Fruit fly (Drosophila melanogaster) whole organism, wandering third instar larva: ENCODE results near the gene CG3808.

Experiments
- Abd-B ChIP-seq: fragments of >200 bp; optimal IDR thresholded peaks from 2 replicates; lab custom pipeline; 2017; ENCODE audit warnings: missing biosample characterization, missing genetic modification characterization
- CG32264 ChIP-seq: fragments of 200-800 bp; sonication (Bioruptor generic); optimal IDR thresholded peaks from 2 replicates; lab custom pipeline; 2016; ENCODE audit warnings: missing biosample characterization, missing genetic modification characterization
- CrebA ChIP-seq: fragments of 200-800 bp; sonication (Bioruptor generic); optimal IDR thresholded peaks from 2 replicates; lab custom pipeline; 2016; ENCODE audit warnings: missing biosample characterization, mild to moderate bottlenecking, missing genetic modification characterization, borderline replicate concordance
- Dfd ChIP-seq: fragments of >200 bp; optimal IDR thresholded peaks from 2 replicates; lab custom pipeline; 2017; ENCODE audit warnings: missing biosample characterization, missing genetic modification characterization
- GATAd ChIP-seq: sonication (Bioruptor generic); optimal IDR thresholded peaks from 2 replicates; lab custom pipeline; 2016; ENCODE audit warnings: missing biosample characterization, missing genetic modification characterization
- Hnf4 ChIP-seq: fragments of 200-800 bp; sonication (Bioruptor generic); optimal IDR thresholded peaks from 2 replicates; lab custom pipeline; 2016; ENCODE audit warnings: missing biosample characterization, mild to moderate bottlenecking, missing genetic modification characterization
- Hr83 ChIP-seq: fragments of 200-300 bp; sonication (Bioruptor generic); optimal IDR thresholded peaks from 2 replicates; lab custom pipeline; 2016; ENCODE audit warnings: missing biosample characterization, mild to moderate bottlenecking, missing genetic modification characterization, moderate library complexity; ENCODE audit not compliant: poor library complexity, severe bottlenecking
- Mio ChIP-seq: sonication (Bioruptor generic); optimal IDR thresholded peaks from 2 replicates; lab custom pipeline; 2016; ENCODE audit warnings: missing biosample characterization, missing genetic modification characterization
- Myc ChIP-seq: fragments of >200 bp; optimal IDR thresholded peaks from 2 replicates; lab custom pipeline; 2017
- OdsH ChIP-seq: fragments of 200-800 bp; sonication (Bioruptor generic); optimal IDR thresholded peaks from 2 replicates; lab custom pipeline; 2016; ENCODE audit warnings: missing biosample characterization, mild to moderate bottlenecking, missing genetic modification characterization
- Rel ChIP-seq, 2 experiments: fragments of 200-800 bp; sonication (Bioruptor generic) in 1 of 2; optimal IDR thresholded peaks; 2 replicates in 1 of 2; 3 replicates in 1 of 2; lab custom pipeline; 2016 to 2019; ENCODE audit warnings: mild to moderate bottlenecking in 2 of 2, missing biosample characterization in 2 of 2, missing genetic modification characterization in 2 of 2, moderate library complexity in 1 of 2
- Sp1 ChIP-seq: fragments of 200-800 bp; sonication (Bioruptor generic); optimal IDR thresholded peaks from 3 replicates; lab custom pipeline; 2019; ENCODE audit warnings: missing biosample characterization, mild to moderate bottlenecking, missing genetic modification characterization, moderate library complexity
- Vsx2 ChIP-seq: fragments of 200-300, 225-300 bp; sonication (Bioruptor generic); optimal IDR thresholded peaks from 2 replicates; lab custom pipeline; 2018; ENCODE audit warnings: missing biosample characterization, missing genetic modification characterization; ENCODE audit not compliant: partially characterized antibody
- brk ChIP-seq: fragments of 200-800 bp; sonication (Bioruptor generic); optimal IDR thresholded peaks from 2 replicates; lab custom pipeline; 2016; ENCODE audit warnings: missing biosample characterization, mild to moderate bottlenecking, missing genetic modification characterization
- dl ChIP-seq, 2 experiments: fragments of 175-275, 200-275 bp in 1 of 2; fragments of 200-275 bp in 1 of 2; sonication (Bioruptor generic); optimal IDR thresholded peaks; lab custom pipeline; 2018; ENCODE audit warnings: mild to moderate bottlenecking in 2 of 2, missing biosample characterization in 2 of 2, missing genetic modification characterization in 2 of 2, moderate library complexity in 2 of 2; ENCODE audit not compliant: partially characterized antibody in 2 of 2, insufficient read depth in 1 of 2
- dmrt93B ChIP-seq: fragments of 200-800 bp; sonication (Bioruptor generic); optimal IDR thresholded peaks from 2 replicates; lab custom pipeline; 2018; ENCODE audit warnings: missing biosample characterization, mild to moderate bottlenecking, missing genetic modification characterization
- dsf ChIP-seq: sonication (Bioruptor generic); optimal IDR thresholded peaks from 2 replicates; lab custom pipeline; 2016; ENCODE audit warnings: missing biosample characterization, missing genetic modification characterization, borderline replicate concordance
- ey ChIP-seq: fragments of 200-800 bp; sonication (Bioruptor generic); optimal IDR thresholded peaks from 2 replicates; lab custom pipeline; 2016; ENCODE audit warnings: missing biosample characterization, missing genetic modification characterization
- foxo ChIP-seq, 2 experiments: fragments of 200-800 bp; sonication (Bioruptor generic); optimal IDR thresholded peaks; 2 replicates in 1 of 2; 3 replicates in 1 of 2; lab custom pipeline; 2016 to 2017; ENCODE audit warnings: missing biosample characterization in 2 of 2, missing genetic modification characterization in 2 of 2
- fru ChIP-seq: fragments of 200-800 bp; sonication (Bioruptor generic); optimal IDR thresholded peaks from 3 replicates; lab custom pipeline; 2016; ENCODE audit warnings: missing biosample characterization, mild to moderate bottlenecking, missing genetic modification characterization
- lola ChIP-seq: fragments of >200 bp; optimal IDR thresholded peaks from 2 replicates; lab custom pipeline; 2017; ENCODE audit warnings: missing biosample characterization, missing genetic modification characterization
- pan ChIP-seq: fragments of >200 bp; optimal IDR thresholded peaks from 2 replicates; lab custom pipeline; 2017
- psq ChIP-seq: fragments of 200-800 bp; sonication (Bioruptor generic); optimal IDR thresholded peaks from 3 replicates; lab custom pipeline; 2017; ENCODE audit warnings: missing biosample characterization, mild to moderate bottlenecking, missing genetic modification characterization, moderate library complexity
- rgr ChIP-seq: fragments of 200-800 bp; sonication (Bioruptor generic); optimal IDR thresholded peaks from 3 replicates; lab custom pipeline; 2016; ENCODE audit warnings: missing biosample characterization, mild to moderate bottlenecking, missing genetic modification characterization
- sage ChIP-seq: fragments of 200-800 bp; sonication (Bioruptor generic); optimal IDR thresholded peaks from 2 replicates; lab custom pipeline; 2016; ENCODE audit warnings: missing biosample characterization, mild to moderate bottlenecking, missing genetic modification characterization
- usp ChIP-seq: fragments of >200 bp; optimal IDR thresholded peaks from 2 replicates; lab custom pipeline; 2017; ENCODE audit warnings: missing biosample characterization, missing genetic modification characterization

CG3808 gene

DNA sequence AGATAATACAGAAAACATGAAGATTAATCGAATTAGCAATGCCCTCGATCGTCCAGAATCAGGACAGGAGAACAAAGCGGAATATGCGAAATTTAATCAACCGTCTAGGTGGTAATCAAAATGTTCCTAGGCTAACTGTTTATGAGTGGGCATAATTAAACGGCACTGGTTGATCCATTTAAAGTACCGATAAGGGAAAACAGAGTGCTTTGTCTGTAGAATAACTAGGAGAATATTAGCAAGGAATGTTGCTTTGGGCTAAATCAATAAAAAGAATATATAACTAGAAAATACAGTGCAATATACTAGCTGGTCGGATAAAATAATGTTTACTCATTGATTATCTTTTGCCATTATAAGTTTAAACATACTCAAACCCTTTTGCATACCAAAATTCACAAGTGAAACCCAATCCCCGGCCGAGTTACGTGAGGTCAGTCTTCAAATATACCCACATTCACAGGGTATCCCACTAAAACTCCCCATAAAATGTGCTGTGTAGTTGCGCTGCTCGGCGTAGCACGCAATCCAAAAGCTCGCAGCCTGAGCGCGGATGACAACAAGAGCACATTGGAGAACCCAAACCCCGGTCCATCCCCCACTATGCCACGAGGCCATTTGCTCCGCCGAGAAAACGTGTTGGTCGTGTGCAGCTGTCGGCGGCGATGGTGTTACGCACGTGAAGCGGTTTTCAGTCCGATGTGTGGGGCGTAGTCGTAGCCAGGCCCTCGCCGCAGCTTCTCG, 4.2 kb downstream of the CG3808 start (continued):
- TF ChIP-seq Rel (GFP tag; optimal IDR thresholded peaks at IDR 0.05; lab: Kevin White, UChicago) = peak; percentile 45
- peak; percentile 81 for TF ChIP-seq Rel (tag; optimal IDR thresholded peaks at IDR 0.05; lab: Kevin White, UChicago)
- TF ChIP-seq Hnf4 = peak; percentile 44
- no peak for TF ChIP-seq Mio (GFP tag; lab: Kevin White, UChicago)
- no peak for TF ChIP-seq CG32264 (GFP tag; lab: Kevin White, UChicago)
- no peak for TF ChIP-seq Vsx2 (GFP tag; lab: Kevin White, UChicago)

dm6 chr3L:18995667-18996029, 4.8 kb downstream of the CG3808 start:
- TF ChIP-seq psq = no peak
- TF ChIP-seq lola (GFP tag; lab: Kevin White, UChicago) = no peak
- no peak for TF ChIP-seq fru
- TF ChIP-seq CrebA (GFP tag; lab: Kevin White, UChicago) = peak; percentile 70
- TF ChIP-seq Abd-B (GFP tag; lab: Kevin White, UChicago) = no peak
- TF ChIP-seq pan (lab: Kevin White, UChicago) = no peak
- no peak for TF ChIP-seq rgr
- no peak for TF ChIP-seq OdsH
- TF ChIP-seq dsf (GFP tag; lab: Kevin White, UChicago) = no peak
- TF ChIP-seq Rel (GFP tag; optimal IDR thresholded peaks at IDR 0.05; lab: Kevin White, UChicago) = no peak
- peak; percentile 88 for TF ChIP-seq Rel (tag; optimal IDR thresholded peaks at IDR 0.05; lab: Kevin White, UChicago)
- no peak for TF ChIP-seq Dfd (GFP tag; lab: Kevin White, UChicago)
- no peak for TF ChIP-seq Myc (lab: Kevin White, UChicago)
- TF ChIP-seq Hr83 (GFP tag; lab: Kevin White, UChicago) = peak; percentile 15
- TF ChIP-seq, all 38 proteins: peak for 3

DNA sequence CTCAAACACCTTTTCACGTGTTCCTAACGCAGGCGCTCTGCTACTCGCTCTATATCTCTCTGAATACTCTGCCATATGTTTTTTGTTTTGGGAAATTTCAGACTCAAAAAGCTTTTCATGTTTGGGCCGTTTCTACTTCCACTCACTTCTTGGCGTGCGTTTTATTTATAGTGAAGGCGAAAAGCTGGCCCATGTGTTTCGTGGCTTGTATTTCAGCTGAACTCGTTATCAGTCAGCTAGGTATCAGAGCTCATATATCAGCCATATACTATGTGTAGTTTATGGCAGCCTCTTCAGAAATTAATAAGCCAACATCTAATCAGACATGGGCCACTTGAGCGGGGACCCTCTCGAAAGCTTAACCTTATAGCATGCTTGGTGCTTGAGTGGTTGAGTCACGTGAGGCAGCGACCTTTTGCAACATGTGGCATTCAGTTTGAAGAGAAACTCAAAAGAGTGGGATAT, 5.9 kb downstream of the CG3808 start:
- TF ChIP-seq Sp1 (GFP tag; lab: Kevin White, UChicago) (peak; percentile 5), lola (GFP tag; lab: Kevin White, UChicago) (no peak), rgr (peak; percentile 1)

DNA sequence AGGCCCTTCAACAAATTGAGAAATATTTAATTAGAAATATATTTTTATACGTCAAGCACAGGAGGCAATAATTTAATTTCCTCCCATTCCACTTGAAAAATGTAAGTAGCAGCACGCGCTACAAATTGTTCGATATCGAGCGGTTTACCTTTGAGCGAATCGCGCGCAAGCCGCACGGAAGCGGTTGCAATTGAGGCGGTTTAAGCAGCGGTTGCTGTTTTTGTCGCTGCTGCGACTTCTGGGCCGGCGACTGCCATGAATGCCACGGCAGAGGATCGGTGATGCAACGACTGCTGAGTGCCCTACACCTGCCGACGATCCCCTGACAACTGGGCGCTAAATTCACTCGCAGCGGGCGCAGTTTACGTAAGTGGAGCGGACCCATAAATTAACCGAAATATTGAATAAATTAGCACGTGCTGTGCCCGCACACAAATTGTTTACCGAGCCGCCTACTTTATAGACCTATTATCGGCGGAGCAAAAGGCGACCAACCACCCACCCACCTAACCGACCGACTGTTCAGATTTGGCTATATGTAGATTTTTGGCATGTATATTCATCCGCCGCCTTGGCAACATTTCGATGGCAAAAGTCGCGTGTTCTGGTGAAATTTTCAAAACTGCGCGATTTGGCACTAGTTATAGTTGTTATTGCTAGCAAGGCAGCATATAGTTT, 6.7 kb downstream of the CG3808 start:
- TF ChIP-seq Myc (lab: Kevin White, UChicago) = peak; percentile 49
- no peak for TF ChIP-seq Abd-B (GFP tag; lab: Kevin White, UChicago)
- no peak for TF ChIP-seq GATAd (GFP tag; lab: Kevin White, UChicago)
- TF ChIP-seq, all 38 proteins: peak for 1

DNA sequence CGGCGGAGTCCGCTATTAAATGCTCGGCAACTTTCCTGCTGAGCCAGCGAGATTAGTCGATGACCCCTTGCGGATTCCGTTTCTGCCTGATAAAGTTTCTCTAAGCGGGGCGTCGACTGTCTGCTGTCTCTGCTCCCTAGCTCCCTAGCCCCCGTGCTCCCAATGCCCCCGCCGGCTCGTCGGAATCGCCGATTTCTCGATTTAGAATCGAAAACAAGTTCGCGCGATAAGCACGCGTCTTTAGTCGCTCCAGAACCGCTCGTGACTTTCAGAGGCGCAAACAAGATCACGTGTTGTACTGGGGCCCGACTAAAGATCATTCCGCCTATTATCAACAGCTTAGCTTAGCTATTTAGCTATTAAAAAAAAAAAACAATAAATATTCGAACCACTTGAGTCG, 7.6 kb downstream of the CG3808 start:
- no peak for TF ChIP-seq CG32264 (GFP tag; lab: Kevin White, UChicago)
- TF ChIP-seq Hr83 (GFP tag; lab: Kevin White, UChicago) = no peak
- TF ChIP-seq dl (GFP tag; optimal IDR thresholded peaks at IDR 0.05; lab: Kevin White, UChicago; ENCODE audit: insufficient read depth in 1 of 2, partially characterized antibody in 2 of 2) = no peak
- no peak for TF ChIP-seq Rel (GFP tag; optimal IDR thresholded peaks at IDR 0.05; lab: Kevin White, UChicago)
- TF ChIP-seq Rel (tag; optimal IDR thresholded peaks at IDR 0.05; lab: Kevin White, UChicago) = no peak
- no peak for TF ChIP-seq ey
- peak; percentile 63 for TF ChIP-seq Myc (lab: Kevin White, UChicago)
- TF ChIP-seq brk (GFP tag; lab: Kevin White, UChicago) = no peak
- no peak for TF ChIP-seq Abd-B (GFP tag; lab: Kevin White, UChicago)
- TF ChIP-seq, all 38 proteins: peak for 1

DNA sequence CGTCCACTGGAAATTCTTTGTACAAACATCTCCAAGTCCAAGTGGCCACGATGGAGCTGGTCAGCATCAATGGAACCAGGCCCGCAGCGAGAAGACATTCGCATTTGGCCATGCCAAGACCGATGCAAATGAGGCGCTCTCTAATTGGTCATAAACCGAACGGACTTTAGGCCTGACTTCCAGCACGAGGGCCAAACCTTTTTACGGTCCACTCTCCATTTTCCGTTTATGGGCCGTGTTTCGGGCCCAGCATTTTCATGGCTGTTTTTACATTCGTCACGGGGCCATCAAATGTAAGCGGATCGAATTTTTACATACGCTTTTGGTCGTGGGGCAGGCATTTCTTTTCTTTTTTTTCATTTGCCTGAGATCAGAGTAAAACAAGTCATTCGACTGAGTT, 10.8 kb downstream of the CG3808 start, which contains the start of gene CG34256:
Gene CG34256 (minus strand): TSS at position 205 of the 400 bp plus-strand sequence.
- TF ChIP-seq lola (GFP tag; lab: Kevin White, UChicago) = no peak
- no peak for TF ChIP-seq dmrt93B (GFP tag; lab: Kevin White, UChicago)
- TF ChIP-seq Sp1 (GFP tag; lab: Kevin White, UChicago) = no peak
- no peak for TF ChIP-seq psq
- no peak for TF ChIP-seq fru
- no peak for TF ChIP-seq usp (GFP tag; lab: Kevin White, UChicago)
- TF ChIP-seq CrebA (GFP tag; lab: Kevin White, UChicago) = no peak
- TF ChIP-seq foxo (GFP tag; optimal IDR thresholded peaks at IDR 0.05; lab: Kevin White, UChicago) = no peak
- no peak for TF ChIP-seq sage
